Fruit fly (Drosophila melanogaster) whole organism, embryonic: ENCODE data around the gene Tgt.
A peak's percentile ranks its signal among the peaks of the same experiment; 100 is the strongest.

Experiments
- B-H1 ChIP-seq: fragments of 200-800 bp; sonication (Bioruptor generic); IDR thresholded peaks from 3 replicates; pipeline ENCODE4 v1.3.6; 2022; ENCODE audit warnings: missing biosample characterization, missing genetic modification characterization
- CG10147 ChIP-seq: fragments of 200-800 bp; sonication (Bioruptor generic); optimal IDR thresholded peaks from 2 replicates; lab custom pipeline; 2019; ENCODE audit warnings: missing biosample characterization, mild to moderate bottlenecking, missing genetic modification characterization, moderate library complexity
- CG10209 ChIP-seq: fragments of 200-800 bp; sonication (Bioruptor generic); optimal IDR thresholded peaks from 3 replicates; lab custom pipeline; 2017; ENCODE audit warnings: missing biosample characterization, mild to moderate bottlenecking, missing genetic modification characterization, missing genetic modification reagents
- CG1024 ChIP-seq: fragments of 200-800 bp; sonication (Bioruptor generic); IDR thresholded peaks from 2 replicates; pipeline ENCODE4 v1.3.6; 2022; ENCODE audit warnings: missing biosample characterization, missing genetic modification characterization
- CG11398 ChIP-seq: fragments of 200-800 bp; sonication (Bioruptor generic); optimal IDR thresholded peaks from 2 replicates; lab custom pipeline; 2016; ENCODE audit warnings: missing biosample characterization, missing genetic modification characterization
- CG11560 ChIP-seq: fragments of 200-800 bp; sonication (Bioruptor generic); IDR thresholded peaks from 3 replicates; pipeline ENCODE4 v1.3.6; 2022; ENCODE audit warnings: missing biosample characterization, missing genetic modification characterization
- CG14014 ChIP-seq: fragments of 200-800 bp; sonication (Bioruptor generic); IDR thresholded peaks from 2 replicates; pipeline ENCODE4 v1.3.6; 2022; ENCODE audit warnings: missing biosample characterization, missing genetic modification characterization
- CG14667 ChIP-seq: fragments of 200-800 bp; sonication (Bioruptor generic); IDR thresholded peaks from 2 replicates; pipeline ENCODE4 v1.3.6; 2022; ENCODE audit warnings: missing biosample characterization, missing genetic modification characterization
- CG16779 ChIP-seq: fragments of 200-800 bp; sonication (Bioruptor generic); IDR thresholded peaks from 2 replicates; pipeline ENCODE4 v1.3.6; 2022; ENCODE audit warnings: missing biosample characterization, missing genetic modification characterization
- CG16815 ChIP-seq: fragments of 200-800 bp; sonication (Bioruptor generic); optimal IDR thresholded peaks from 3 replicates; lab custom pipeline; 2017; ENCODE audit warnings: missing biosample characterization, mild to moderate bottlenecking, missing genetic modification characterization
- CG2678 ChIP-seq: fragments of 200-800 bp; sonication (Bioruptor generic); optimal IDR thresholded peaks from 3 replicates; lab custom pipeline; 2019; ENCODE audit warnings: missing biosample characterization, mild to moderate bottlenecking, missing genetic modification characterization, moderate library complexity
- CG2712 ChIP-seq: fragments of 200-800 bp; optimal IDR thresholded peaks from 3 replicates; lab custom pipeline; 2019; ENCODE audit warnings: missing biosample characterization, mild to moderate bottlenecking, missing genetic modification characterization, moderate library complexity
- CG3065 ChIP-seq: fragments of 200-800 bp; sonication (Bioruptor generic); optimal IDR thresholded peaks from 2 replicates; lab custom pipeline; 2016; ENCODE audit warnings: missing biosample characterization, missing genetic modification characterization
- CG31388 ChIP-seq: fragments of 200-800 bp; sonication (Bioruptor generic); optimal IDR thresholded peaks from 2 replicates; lab custom pipeline; 2016; ENCODE audit warnings: missing biosample characterization, missing genetic modification characterization
- CG32772 ChIP-seq: fragments of 200-800 bp; sonication (Bioruptor generic); IDR thresholded peaks from 2 replicates; pipeline ENCODE4 v1.3.6; 2022; ENCODE audit warnings: missing biosample characterization, missing genetic modification characterization
- CG3281 ChIP-seq: fragments of 200-800 bp; sonication (Bioruptor generic); optimal IDR thresholded peaks from 3 replicates; lab custom pipeline; 2017; ENCODE audit warnings: missing biosample characterization, mild to moderate bottlenecking, missing genetic modification characterization
- CG34224 ChIP-seq: fragments of 200-800 bp; sonication (Bioruptor generic); IDR thresholded peaks from 3 replicates; pipeline ENCODE4 v1.3.6; 2022; ENCODE audit warnings: missing biosample characterization, missing genetic modification characterization; ENCODE audit not compliant: partially characterized antibody
- CG43689 ChIP-seq: fragments of 200-800 bp; sonication (Bioruptor generic); IDR thresholded peaks from 2 replicates; pipeline ENCODE4 v1.3.6; 2022; ENCODE audit warnings: missing biosample characterization, missing genetic modification characterization
- CG4854 ChIP-seq: fragments of 200-800 bp; sonication (Bioruptor generic); optimal IDR thresholded peaks from 2 replicates; lab custom pipeline; 2016; ENCODE audit warnings: missing biosample characterization, missing genetic modification characterization, inconsistent platforms
- CG5953 ChIP-seq: fragments of 200-800 bp; sonication (Bioruptor generic); IDR thresholded peaks from 2 replicates; pipeline ENCODE4 v1.3.6; 2022; ENCODE audit warnings: missing biosample characterization, missing genetic modification characterization
- CG6654 ChIP-seq: fragments of 200-800 bp; sonication (Bioruptor generic); optimal IDR thresholded peaks from 2 replicates; lab custom pipeline; 2017; ENCODE audit warnings: missing biosample characterization, mild to moderate bottlenecking, missing genetic modification characterization
- CG7556 ChIP-seq: fragments of 200-800 bp; sonication (Bioruptor generic); optimal IDR thresholded peaks from 2 replicates; lab custom pipeline; 2017; ENCODE audit warnings: missing biosample characterization, mild to moderate bottlenecking, missing genetic modification characterization
- CG8089 ChIP-seq: fragments of 200-800 bp; sonication (Bioruptor generic); optimal IDR thresholded peaks from 3 replicates; lab custom pipeline; 2016; ENCODE audit warnings: missing biosample characterization, missing genetic modification characterization
- CHES-1-like ChIP-seq: fragments of 200-800 bp; sonication (Bioruptor generic); optimal IDR thresholded peaks from 2 replicates; lab custom pipeline; 2016; ENCODE audit warnings: missing biosample characterization, missing genetic modification characterization
- Dip2 ChIP-seq: fragments of 200-800 bp; sonication (Bioruptor generic); IDR thresholded peaks from 2 replicates; pipeline ENCODE4 v1.3.6; 2022; ENCODE audit warnings: missing biosample characterization, missing genetic modification characterization
- Drgx ChIP-seq: fragments of 200-800 bp; sonication (Bioruptor generic); IDR thresholded peaks from 2 replicates; pipeline ENCODE4 v1.3.6; 2022; ENCODE audit warnings: missing biosample characterization, missing genetic modification characterization
- Ets97D ChIP-seq: fragments of 200-800 bp; sonication (Bioruptor generic); optimal IDR thresholded peaks from 3 replicates; lab custom pipeline; 2016; ENCODE audit warnings: missing biosample characterization, missing genetic modification characterization
- HLH54F ChIP-seq: fragments of 200-800 bp; sonication (Bioruptor generic); optimal IDR thresholded peaks from 3 replicates; lab custom pipeline; 2016; ENCODE audit warnings: missing biosample characterization, missing genetic modification characterization
- Hr3 ChIP-seq: fragments of 200-800 bp; sonication (Bioruptor generic); optimal IDR thresholded peaks from 3 replicates; lab custom pipeline; 2016; ENCODE audit warnings: missing biosample characterization, missing genetic modification characterization
- Poxn ChIP-seq: fragments of 200-800 bp; sonication (Bioruptor generic); IDR thresholded peaks from 2 replicates; pipeline ENCODE4 v1.3.6; 2022; ENCODE audit warnings: missing biosample characterization, missing genetic modification characterization
- Side ChIP-seq: fragments of 200-800 bp; sonication (Bioruptor generic); optimal IDR thresholded peaks from 2 replicates; lab custom pipeline; 2016; ENCODE audit warnings: missing biosample characterization, missing genetic modification characterization
- Spps ChIP-seq: fragments of 200-800 bp; sonication (Bioruptor generic); optimal IDR thresholded peaks from 2 replicates; lab custom pipeline; 2018; ENCODE audit warnings: missing biosample characterization, mild to moderate bottlenecking, missing genetic modification characterization
- Tbp ChIP-seq: fragments of >200 bp; optimal IDR thresholded peaks from 2 replicates; lab custom pipeline; 2018; ENCODE audit warnings: missing biosample characterization, missing genetic modification characterization
- Usf ChIP-seq: fragments of 200-800 bp; sonication (Bioruptor generic); optimal IDR thresholded peaks from 2 replicates; lab custom pipeline; 2017; ENCODE audit warnings: missing genotype, missing biosample characterization, missing genetic modification characterization
- ab ChIP-seq: fragments of 200-800 bp; sonication (Bioruptor generic); optimal IDR thresholded peaks from 2 replicates; lab custom pipeline; 2016; ENCODE audit warnings: missing biosample characterization, missing genetic modification characterization
- ac ChIP-seq: fragments of 200-800 bp; sonication (Bioruptor generic); optimal IDR thresholded peaks from 3 replicates; lab custom pipeline; 2017; ENCODE audit warnings: missing biosample characterization, mild to moderate bottlenecking, missing genetic modification characterization
- bab2 ChIP-seq: fragments of 200-800 bp; sonication (Bioruptor generic); optimal IDR thresholded peaks from 2 replicates; lab custom pipeline; 2016; ENCODE audit warnings: missing biosample characterization, missing genetic modification characterization
- dm ChIP-seq: fragments of 200-800 bp; sonication (Bioruptor generic); optimal IDR thresholded peaks from 3 replicates; lab custom pipeline; 2016; ENCODE audit warnings: missing biosample characterization, missing genetic modification characterization
- dmrt11E ChIP-seq: fragments of 200-800 bp; sonication (Bioruptor generic); optimal IDR thresholded peaks from 3 replicates; lab custom pipeline; 2018; ENCODE audit warnings: missing biosample characterization, mild to moderate bottlenecking, missing genetic modification characterization, moderate library complexity
- ems ChIP-seq: fragments of 200-800 bp; sonication (Bioruptor generic); optimal IDR thresholded peaks from 3 replicates; lab custom pipeline; 2016; ENCODE audit warnings: missing biosample characterization, missing genetic modification characterization
- esg ChIP-seq: fragments of 200-800 bp; sonication (Bioruptor generic); conservative IDR thresholded peaks from 2 replicates; pipeline ENCODE4 v1.3.6; 2022; ENCODE audit warnings: missing biosample characterization, missing genetic modification characterization
- eve ChIP-seq, 2 experiments: fragments of >200 bp; optimal IDR thresholded peaks; 2 replicates each; lab custom pipeline; 2017; ENCODE audit warnings: missing biosample characterization in 2 of 2, missing genetic modification characterization in 2 of 2
- exex ChIP-seq: fragments of 200-800 bp; sonication (Bioruptor generic); optimal IDR thresholded peaks from 4 replicates; lab custom pipeline; 2018; ENCODE audit warnings: missing biosample characterization, mild to moderate bottlenecking, missing genetic modification characterization, moderate library complexity
- gem ChIP-seq: fragments of 200-800 bp; sonication (Bioruptor generic); optimal IDR thresholded peaks from 2 replicates; lab custom pipeline; 2019; ENCODE audit warnings: missing biosample characterization, mild to moderate bottlenecking, missing genetic modification characterization, moderate library complexity
- jigr1 ChIP-seq: fragments of 200-800 bp; sonication (Bioruptor generic); IDR thresholded peaks from 3 replicates; pipeline ENCODE4 v1.3.6; 2022; ENCODE audit warnings: missing biosample characterization, missing genetic modification characterization
- klu ChIP-seq: fragments of 200-800 bp; sonication (Bioruptor generic); IDR thresholded peaks from 2 replicates; pipeline ENCODE4 v1.3.6; 2022; ENCODE audit warnings: missing biosample characterization, missing genetic modification characterization
- odd ChIP-seq: fragments of 200-800 bp; sonication (Bioruptor generic); optimal IDR thresholded peaks from 2 replicates; lab custom pipeline; 2017; ENCODE audit warnings: missing biosample characterization, mild to moderate bottlenecking, missing genetic modification characterization
- onecut ChIP-seq: fragments of 200-800 bp; sonication (Bioruptor generic); IDR thresholded peaks from 2 replicates; pipeline ENCODE4 v1.3.6; 2022; ENCODE audit warnings: missing biosample characterization, missing genetic modification characterization
- peb ChIP-seq: fragments of 200-800 bp; sonication (Bioruptor generic); IDR thresholded peaks from 2 replicates; pipeline ENCODE4 v1.3.6; 2022; ENCODE audit warnings: missing biosample characterization, missing genetic modification characterization
- pita ChIP-seq: fragments of 200-800 bp; sonication (Bioruptor generic); optimal IDR thresholded peaks from 2 replicates; lab custom pipeline; 2017; ENCODE audit warnings: missing biosample characterization, mild to moderate bottlenecking, missing genetic modification characterization
- sob ChIP-seq: fragments of 200-800 bp; sonication (Bioruptor generic); IDR thresholded peaks from 2 replicates; pipeline ENCODE4 v1.3.6; 2022; ENCODE audit warnings: missing biosample characterization, missing genetic modification characterization
- sr ChIP-seq: fragments of 200-800 bp; sonication (Bioruptor generic); IDR thresholded peaks from 3 replicates; pipeline ENCODE4 v1.3.6; 2022; ENCODE audit warnings: missing biosample characterization, missing genetic modification characterization
- zfh2 ChIP-seq: fragments of 200-800 bp; sonication (Bioruptor generic); optimal IDR thresholded peaks from 2 replicates; lab custom pipeline; 2016; ENCODE audit warnings: missing biosample characterization, missing genetic modification characterization

Tgt gene

DNA sequence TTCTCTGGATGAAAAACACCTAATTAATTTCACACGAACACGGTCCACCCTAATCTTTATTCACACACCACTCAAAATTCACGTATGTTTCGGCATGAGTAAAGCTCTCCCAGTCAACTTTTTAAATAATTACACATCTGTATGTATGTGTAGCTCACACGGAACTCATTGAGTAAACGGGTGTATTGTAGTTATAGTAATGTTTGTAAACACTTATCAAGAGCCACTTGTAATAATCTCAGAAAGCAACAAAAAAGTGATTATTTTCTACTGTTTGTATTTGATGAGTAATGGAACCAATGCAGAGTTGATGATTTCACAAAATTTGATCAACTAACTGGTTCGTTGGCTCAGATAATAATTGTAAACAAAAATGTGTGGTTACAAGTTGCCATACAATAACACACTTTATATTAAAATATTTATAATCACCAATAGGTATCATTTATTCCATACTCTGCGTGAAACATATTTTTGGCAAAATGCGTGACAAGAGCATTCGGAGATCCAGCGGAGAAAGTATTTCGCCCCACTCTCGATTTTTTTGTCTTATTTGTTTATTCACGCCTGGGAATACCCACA is 34.1 kb downstream of the Tgt start (continued):
- TF ChIP-seq ab (GFP tag; lab: Kevin White, UChicago) (no peak), CG4854 (no peak), CG34224 (GFP tag; lab: Robert Waterston, UW) (no peak), Spps (no peak), gem (tag; lab: Kevin White, UChicago) (peak; percentile 76), CG6654 (no peak), CG32772 (GFP tag; lab: Robert Waterston, UW) (no peak), Drgx (GFP tag; lab: Robert Waterston, UW) (no peak), CHES-1-like (GFP tag; lab: Kevin White, UChicago) (no peak), HLH54F (no peak), CG10147 (GFP tag; lab: Kevin White, UChicago) (no peak), sr (GFP tag; lab: Robert Waterston, UW) (no peak), pita (GFP tag; lab: Kevin White, UChicago) (no peak), CG7556 (no peak), CG8089 (GFP tag; lab: Kevin White, UChicago) (no peak), Usf (no peak), CG3065 (GFP tag; lab: Kevin White, UChicago) (no peak), Ets97D (GFP tag; lab: Kevin White, UChicago) (no peak), CG5953 (GFP tag; lab: Robert Waterston, UW) (peak; percentile 56; the same call in 1 of the 2 replicates), CG1024 (GFP tag; lab: Robert Waterston, UW) (no peak), CG11398 (GFP tag; lab: Kevin White, UChicago) (no peak), CG31388 (no peak), bab2 (GFP tag; lab: Kevin White, UChicago) (no peak), eve (GFP tag; optimal IDR thresholded peaks at IDR 0.05; lab: Kevin White, UChicago) (peak in 1 of 2 experiments; percentile 44), B-H1 (GFP tag; lab: Robert Waterston, UW) (no peak), dmrt11E (tag; lab: Kevin White, UChicago) (no peak), dm (GFP tag; lab: Kevin White, UChicago) (no peak), CG2678 (tag; lab: Kevin White, UChicago) (no peak), odd (GFP tag; lab: Kevin White, UChicago) (no peak), CG14014 (GFP tag; lab: Robert Waterston, UW) (peak; percentile 40; the same call in 1 of the 2 replicates), ac (GFP tag; lab: Kevin White, UChicago) (no peak), klu (no peak), CG14667 (no peak), CG2712 (tag; lab: Kevin White, UChicago) (no peak), CG16779 (no peak), sob (GFP tag; lab: Robert Waterston, UW) (no peak), onecut (GFP tag; lab: Robert Waterston, UW) (no peak), CG43689 (GFP tag; lab: Robert Waterston, UW) (peak; percentile 47; the same call in 1 of the 2 replicates), Tbp (no peak), jigr1 (GFP tag; lab: Robert Waterston, UW) (no peak), Hr3 (GFP tag; lab: Kevin White, UChicago) (peak; percentile 3), CG16815 (peak; percentile 20), esg (GFP tag; lab: Robert Waterston, UW) (no peak; the same call in 1 of the 2 replicates), zfh2 (no peak), Side (no peak), CG10209 (GFP tag; lab: Kevin White, UChicago) (no peak), ems (no peak), Poxn (GFP tag; lab: Robert Waterston, UW) (no peak), CG11560 (tag; lab: Robert Waterston, UW) (no peak), Dip2 (GFP tag; lab: Robert Waterston, UW) (no peak), CG3281 (no peak), exex (tag; lab: Kevin White, UChicago) (no peak), peb (GFP tag; lab: Robert Waterston, UW) (no peak)
